Fruit fly (Drosophila melanogaster) whole organism, embryonic: ENCODE data around the gene CG43658.
A peak's percentile ranks its signal among the peaks of the same experiment; 100 is the strongest.

ENCODE experiments used
- B-H2 ChIP-seq: fragments of 200-800 bp; sonication (Bioruptor generic); optimal IDR thresholded peaks from 2 replicates; lab custom pipeline; 2018; ENCODE audit warnings: missing biosample characterization, mild to moderate bottlenecking, missing genetic modification characterization
- CG11696 ChIP-seq: fragments of 200-800 bp; sonication (Bioruptor generic); IDR thresholded peaks from 2 replicates; pipeline ENCODE4 v1.3.6; 2022; ENCODE audit warnings: missing biosample characterization, missing genetic modification characterization
- CG11723 ChIP-seq: fragments of 200-800 bp; sonication (Bioruptor generic); optimal IDR thresholded peaks from 2 replicates; lab custom pipeline; 2017; ENCODE audit warnings: missing biosample characterization, mild to moderate bottlenecking, missing genetic modification characterization
- CG13775 ChIP-seq: fragments of 200-800 bp; sonication (Bioruptor generic); optimal IDR thresholded peaks from 3 replicates; lab custom pipeline; 2017; ENCODE audit warnings: missing biosample characterization, mild to moderate bottlenecking, missing genetic modification characterization
- CG14050 ChIP-seq: fragments of 200-800 bp; sonication (Bioruptor generic); IDR thresholded peaks from 3 replicates; pipeline ENCODE4 v1.3.6; 2022; ENCODE audit warnings: missing biosample characterization, missing genetic modification characterization
- CG15696 ChIP-seq: fragments of 200-800 bp; sonication (Bioruptor generic); optimal IDR thresholded peaks from 2 replicates; lab custom pipeline; 2019; ENCODE audit warnings: missing biosample characterization, mild to moderate bottlenecking, missing genetic modification characterization, moderate library complexity
- CG1602 ChIP-seq: fragments of 200-800 bp; sonication (Bioruptor generic); optimal IDR thresholded peaks from 3 replicates; lab custom pipeline; 2016; ENCODE audit warnings: missing biosample characterization, missing genetic modification characterization
- CG17385 ChIP-seq: fragments of 200-800 bp; sonication (Bioruptor generic); optimal IDR thresholded peaks from 3 replicates; lab custom pipeline; 2018; ENCODE audit warnings: missing biosample characterization, mild to moderate bottlenecking, missing genetic modification characterization
- CG18011 ChIP-seq: fragments of 200-800 bp; sonication (Bioruptor generic); optimal IDR thresholded peaks from 2 replicates; lab custom pipeline; 2017; ENCODE audit warnings: missing biosample characterization, missing genetic modification characterization, mild to moderate bottlenecking, moderate library complexity, missing genotype
- CG18262 ChIP-seq: fragments of 200-800 bp; optimal IDR thresholded peaks from 3 replicates; lab custom pipeline; 2019; ENCODE audit warnings: missing biosample characterization, mild to moderate bottlenecking, missing genetic modification characterization, moderate library complexity
- CG2120 ChIP-seq: fragments of 200-800 bp; sonication (Bioruptor generic); optimal IDR thresholded peaks from 3 replicates; lab custom pipeline; 2016; ENCODE audit warnings: missing biosample characterization, missing genetic modification characterization
- CG2129 ChIP-seq: fragments of 200-800 bp; sonication (Bioruptor generic); IDR thresholded peaks from 2 replicates; pipeline ENCODE4 v1.3.6; 2022; ENCODE audit warnings: missing biosample characterization, missing genetic modification characterization; ENCODE audit not compliant: partially characterized antibody
- CG2875 ChIP-seq: fragments of 200-800 bp; sonication (Bioruptor generic); optimal IDR thresholded peaks from 2 replicates; lab custom pipeline; 2017; ENCODE audit warnings: missing biosample characterization, mild to moderate bottlenecking, missing genetic modification characterization, missing genetic modification reagents
- CG31365 ChIP-seq: fragments of 200-800 bp; sonication (Bioruptor generic); optimal IDR thresholded peaks from 2 replicates; lab custom pipeline; 2018; ENCODE audit warnings: missing biosample characterization, mild to moderate bottlenecking, missing genetic modification characterization
- CG3726 ChIP-seq: fragments of 200-800 bp; sonication (Bioruptor generic); IDR thresholded peaks from 3 replicates; pipeline ENCODE4, ENCODE4 v1.3.6; 2022; ENCODE audit warnings: missing biosample characterization, missing genetic modification characterization
- CG3995 ChIP-seq: fragments of 200-800 bp; sonication (Bioruptor generic); optimal IDR thresholded peaks from 3 replicates; lab custom pipeline; 2016; ENCODE audit warnings: missing biosample characterization, missing genetic modification characterization
- CG6654 ChIP-seq: fragments of 200-800 bp; sonication (Bioruptor generic); optimal IDR thresholded peaks from 2 replicates; lab custom pipeline; 2017; ENCODE audit warnings: missing biosample characterization, mild to moderate bottlenecking, missing genetic modification characterization
- CG6689 ChIP-seq: fragments of 200-800 bp; sonication (Bioruptor generic); IDR thresholded peaks from 2 replicates; pipeline ENCODE4 v1.3.6; 2022; ENCODE audit warnings: missing biosample characterization, missing genetic modification characterization
- CG6765 ChIP-seq: fragments of 200-800 bp; sonication (Bioruptor generic); optimal IDR thresholded peaks from 3 replicates; lab custom pipeline; 2017; ENCODE audit warnings: missing biosample characterization, mild to moderate bottlenecking, missing genetic modification characterization
- CG6813 ChIP-seq: fragments of 200-800 bp; sonication (Bioruptor generic); optimal IDR thresholded peaks from 2 replicates; lab custom pipeline; 2017; ENCODE audit warnings: missing biosample characterization, missing genetic modification characterization, mild to moderate bottlenecking, moderate library complexity, missing genetic modification reagents
- CG6854 ChIP-seq: fragments of 200-800 bp; sonication (Bioruptor generic); optimal IDR thresholded peaks from 3 replicates; lab custom pipeline; 2017; ENCODE audit warnings: missing biosample characterization, mild to moderate bottlenecking, missing genetic modification characterization
- CG7271 ChIP-seq: fragments of 200-800 bp; sonication (Bioruptor generic); optimal IDR thresholded peaks from 2 replicates; lab custom pipeline; 2018; ENCODE audit warnings: missing biosample characterization, mild to moderate bottlenecking, missing genetic modification characterization, moderate library complexity
- CG8359 ChIP-seq: fragments of 200-800 bp; sonication (Bioruptor generic); optimal IDR thresholded peaks from 2 replicates; lab custom pipeline; 2017; ENCODE audit warnings: missing biosample characterization, mild to moderate bottlenecking, missing genetic modification characterization, borderline replicate concordance
- CG8924 ChIP-seq: fragments of 200-800 bp; optimal IDR thresholded peaks from 3 replicates; lab custom pipeline; 2019; ENCODE audit warnings: missing biosample characterization, mild to moderate bottlenecking, missing genetic modification characterization, moderate library complexity
- Camta ChIP-seq: fragments of 200-800 bp; sonication (Bioruptor generic); optimal IDR thresholded peaks from 2 replicates; lab custom pipeline; 2016; ENCODE audit warnings: missing biosample characterization, missing genetic modification characterization
- Dp ChIP-seq: fragments of 200-800 bp; sonication (Bioruptor generic); optimal IDR thresholded peaks from 2 replicates; lab custom pipeline; 2018; ENCODE audit warnings: missing biosample characterization, mild to moderate bottlenecking, missing genetic modification characterization, moderate library complexity
- Eip74EF ChIP-seq, 2 experiments: fragments of 200-800 bp in 1 of 2; fragments of >200 bp in 1 of 2; sonication (Bioruptor generic) in 1 of 2; optimal IDR thresholded peaks; 2 replicates each; lab custom pipeline; 2017 to 2019; ENCODE audit warnings: missing biosample characterization in 2 of 2, missing genetic modification characterization in 2 of 2, mild to moderate bottlenecking in 1 of 2, moderate library complexity in 1 of 2
- GATAe ChIP-seq: fragments of 200-800 bp; sonication (Bioruptor generic); conservative IDR thresholded peaks from 2 replicates; pipeline ENCODE4 v1.3.6; 2022; ENCODE audit warnings: missing biosample characterization, missing genetic modification characterization
- Hr51 ChIP-seq, 2 experiments: fragments of 200-800 bp; sonication (Bioruptor generic); optimal IDR thresholded peaks; 2 replicates in 1 of 2; 3 replicates in 1 of 2; lab custom pipeline; 2016 to 2018; ENCODE audit warnings: missing biosample characterization in 2 of 2, missing genetic modification characterization in 2 of 2, mild to moderate bottlenecking in 1 of 2, moderate library complexity in 1 of 2
- Meics ChIP-seq: fragments of 200-800 bp; sonication (Bioruptor generic); optimal IDR thresholded peaks from 2 replicates; lab custom pipeline; 2017; ENCODE audit warnings: missing biosample characterization, mild to moderate bottlenecking, missing genetic modification characterization
- Neu2 ChIP-seq: fragments of 200-800 bp; sonication (Bioruptor generic); optimal IDR thresholded peaks from 3 replicates; lab custom pipeline; 2016; ENCODE audit warnings: missing biosample characterization, missing genetic modification characterization, borderline replicate concordance
- Nf-YA ChIP-seq: fragments of 200-800 bp; sonication (Bioruptor generic); IDR thresholded peaks from 2 replicates; pipeline ENCODE4 v1.3.6; 2022; ENCODE audit warnings: missing biosample characterization, missing genetic modification characterization
- Six4 ChIP-seq: fragments of 200-800 bp; sonication (Bioruptor generic); optimal IDR thresholded peaks from 2 replicates; lab custom pipeline; 2016; ENCODE audit warnings: missing biosample characterization, missing genetic modification characterization
- Spps ChIP-seq: fragments of 200-800 bp; sonication (Bioruptor generic); optimal IDR thresholded peaks from 2 replicates; lab custom pipeline; 2018; ENCODE audit warnings: missing biosample characterization, mild to moderate bottlenecking, missing genetic modification characterization
- ara ChIP-seq: fragments of 200-800 bp; sonication (Bioruptor generic); IDR thresholded peaks from 2 replicates; pipeline ENCODE4 v1.3.6; 2022; ENCODE audit warnings: missing biosample characterization, missing genetic modification characterization
- btn ChIP-seq: fragments of 200-800 bp; sonication (Bioruptor generic); optimal IDR thresholded peaks from 2 replicates; lab custom pipeline; 2016; ENCODE audit warnings: missing biosample characterization, missing genetic modification characterization
- dmrt11E ChIP-seq: fragments of 200-800 bp; sonication (Bioruptor generic); optimal IDR thresholded peaks from 3 replicates; lab custom pipeline; 2018; ENCODE audit warnings: missing biosample characterization, mild to moderate bottlenecking, missing genetic modification characterization, moderate library complexity
- grau ChIP-seq: fragments of 200-800 bp; optimal IDR thresholded peaks from 3 replicates; lab custom pipeline; 2019; ENCODE audit warnings: missing biosample characterization, mild to moderate bottlenecking, missing genetic modification characterization, moderate library complexity
- gro ChIP-seq: fragments of 200-800 bp; sonication (Bioruptor generic); optimal IDR thresholded peaks from 2 replicates; lab custom pipeline; 2016; ENCODE audit warnings: missing biosample characterization, missing genetic modification characterization
- luna ChIP-seq: fragments of 200-800 bp; sonication (Bioruptor generic); optimal IDR thresholded peaks from 2 replicates; lab custom pipeline; 2016; ENCODE audit warnings: missing biosample characterization, missing genetic modification characterization
- nau ChIP-seq: fragments of 200-800 bp; sonication (Bioruptor generic); optimal IDR thresholded peaks from 3 replicates; lab custom pipeline; 2017; ENCODE audit warnings: missing biosample characterization, mild to moderate bottlenecking, missing genetic modification characterization, missing genetic modification reagents
- odd ChIP-seq: fragments of 200-800 bp; sonication (Bioruptor generic); optimal IDR thresholded peaks from 2 replicates; lab custom pipeline; 2017; ENCODE audit warnings: missing biosample characterization, mild to moderate bottlenecking, missing genetic modification characterization
- otp ChIP-seq: fragments of 200-800 bp; sonication (Bioruptor generic); IDR thresholded peaks from 3 replicates; pipeline ENCODE4, ENCODE4 v1.3.6; 2022; ENCODE audit warnings: missing biosample characterization, missing genetic modification characterization
- pan ChIP-seq, 4 experiments: fragments of >200 bp in 3 of 4; fragments of 200-800 bp in 1 of 4; sonication (Bioruptor generic) in 1 of 4; optimal IDR thresholded peaks in 3 of 4; IDR thresholded peaks in 1 of 4; 2 replicates each; pipeline versions ENCODE4 v1.3.6 to Lab custom; 2017 to 2022; ENCODE audit warnings: missing biosample characterization in 2 of 4, missing genetic modification characterization in 2 of 4, mixed read lengths in 1 of 4
- pros ChIP-seq: fragments of 200-800 bp; sonication (Bioruptor generic); optimal IDR thresholded peaks from 3 replicates; lab custom pipeline; 2019; ENCODE audit warnings: missing biosample characterization, mild to moderate bottlenecking, missing genetic modification characterization, moderate library complexity
- rib ChIP-seq: fragments of 200-800 bp; sonication (Bioruptor generic); IDR thresholded peaks from 2 replicates; pipeline ENCODE4 v1.3.6; 2022; ENCODE audit warnings: missing biosample characterization, missing genetic modification characterization
- row ChIP-seq: fragments of 200-800 bp; sonication (Bioruptor generic); IDR thresholded peaks from 3 replicates; pipeline ENCODE4 v1.3.6; 2022; ENCODE audit warnings: missing biosample characterization, missing genetic modification characterization
- tin ChIP-seq: fragments of 200-800 bp; sonication (Bioruptor generic); optimal IDR thresholded peaks from 3 replicates; lab custom pipeline; 2016; ENCODE audit warnings: missing biosample characterization, missing genetic modification characterization

Gene CG43658

dm6 chrX:17510125-17510903, 50.7 kb downstream of the CG43658 start (continued):
- TF ChIP-seq Meics (GFP tag; lab: Kevin White, UChicago), result no peak
- no peak for TF ChIP-seq CG2129 (GFP tag; lab: Robert Waterston, UW)
- no peak for TF ChIP-seq Dp (GFP tag; lab: Kevin White, UChicago)
- no peak for TF ChIP-seq CG11723
- peak; percentile 70 for TF ChIP-seq ara (GFP tag; lab: Robert Waterston, UW)
- no peak for TF ChIP-seq GATAe (GFP tag; lab: Robert Waterston, UW)
- no peak for TF ChIP-seq CG8359 (GFP tag; lab: Kevin White, UChicago)
- 0 out of 2 replicates have a peak, but pooled peaks have one; percentile 26 for TF ChIP-seq Nf-YA
- peak; percentile 90 for TF ChIP-seq dmrt11E
- no peak for TF ChIP-seq CG2875 (GFP tag; lab: Kevin White, UChicago)
- TF ChIP-seq Six4 (GFP tag; lab: Kevin White, UChicago), result no peak
- TF ChIP-seq CG7271 (tag; lab: Kevin White, UChicago), result no peak
- peak; percentile 80 for TF ChIP-seq CG15696 (tag; lab: Kevin White, UChicago)
- TF ChIP-seq grau, result peak; percentile 48
- no peak for TF ChIP-seq CG14050 (GFP tag; lab: Robert Waterston, UW)
- TF ChIP-seq rib, result no peak
- no peak for TF ChIP-seq CG6854 (GFP tag; lab: Kevin White, UChicago)
- no peak for TF ChIP-seq Neu2 (GFP tag; lab: Kevin White, UChicago)
- peak; percentile 50 for TF ChIP-seq CG1602
- peak; percentile 36 for TF ChIP-seq btn (GFP tag; lab: Kevin White, UChicago)
- no peak for TF ChIP-seq CG11696 (GFP tag; lab: Robert Waterston, UW)
- TF ChIP-seq otp (GFP tag; lab: Robert Waterston, UW), result peak; percentile 54; the same call in 2 of the 3 replicates
- TF ChIP-seq nau, result no peak
- TF ChIP-seq CG6813, result peak; percentile 17
- TF ChIP-seq CG6765 (GFP tag; lab: Kevin White, UChicago), result no peak
- TF ChIP-seq B-H2 (GFP tag; lab: Kevin White, UChicago), result no peak
- no peak for TF ChIP-seq CG6654
- no peak for TF ChIP-seq odd (GFP tag; lab: Kevin White, UChicago)
- no peak for TF ChIP-seq CG31365 (tag; lab: Kevin White, UChicago)
- TF ChIP-seq CG3995, result no peak
- TF ChIP-seq Camta, result peak; percentile 46
- peak; percentile 82 for TF ChIP-seq CG18262
- peak; percentile 79 for TF ChIP-seq CG8924 (tag; lab: Kevin White, UChicago)
- TF ChIP-seq Spps (tag; lab: Kevin White, UChicago), result peak; percentile 41
- TF ChIP-seq CG2120 (GFP tag; lab: Kevin White, UChicago), result peak; percentile 28
- TF ChIP-seq row, result peak; percentile 65
- TF ChIP-seq CG13775 (GFP tag; lab: Kevin White, UChicago), result peak; percentile 26
- no peak for TF ChIP-seq pros
- TF ChIP-seq gro (GFP tag; lab: Kevin White, UChicago), result no peak
- TF ChIP-seq CG17385 (GFP tag; lab: Kevin White, UChicago), result no peak
- no peak for TF ChIP-seq CG18011 (GFP tag; lab: Kevin White, UChicago)
- peak in 1 of 2 experiments; percentile 22 for TF ChIP-seq Hr51 (GFP tag; optimal IDR thresholded peaks at IDR 0.05; lab: Kevin White, UChicago)
- peak; percentile 54 for TF ChIP-seq tin (GFP tag; lab: Kevin White, UChicago)
- TF ChIP-seq luna (GFP tag; lab: Kevin White, UChicago), result no peak
- peak in 1 of 2 experiments; percentile 79 for TF ChIP-seq pan (optimal IDR thresholded peaks at IDR 0.05; lab: Kevin White, UChicago)
- peak; percentile 37 to 48 for TF ChIP-seq pan (GFP tag; optimal IDR thresholded peaks at IDR 0.05 in 1 of 2, IDR thresholded peaks at IDR 0.05 in 1 of 2)
- no peak for TF ChIP-seq Eip74EF (GFP tag; optimal IDR thresholded peaks at IDR 0.05; lab: Kevin White, UChicago)
- peak; percentile 53 for TF ChIP-seq CG6689 (GFP tag; lab: Robert Waterston, UW)
- peak; percentile 31; the same call in 1 of the 3 replicates for TF ChIP-seq CG3726 (GFP tag; lab: Robert Waterston, UW)
